Worm (Caenorhabditis elegans): Measurements from ENCODE around the gene T19D12.5.

T19D12.5 gene

ce11 chrII:6636136-6636535 is at the start of gene T19D12.5:
TSS of gene T19D12.5 (minus strand) at chrII:6636236.
- TF ChIP-seq W03F9.2 (tag; optimal IDR thresholded peaks at IDR 0.05) (no peak), dao-5 (tag; optimal IDR thresholded peaks at IDR 0.05) (no peak), him-1 (tag; optimal IDR thresholded peaks at IDR 0.05) (no peak)

- TF ChIP-seq dao-5 (tag; optimal IDR thresholded peaks at IDR 0.05) (no peak), him-1 (tag; optimal IDR thresholded peaks at IDR 0.05) (no peak), W03F9.2 (tag; optimal IDR thresholded peaks at IDR 0.05) (no peak)
These were observed 47.7 kb upstream of the T19D12.5 start, which contains the start of gene gyf-1 for ce11 chrII:6683663-6684285. TSS of gene gyf-1 (plus strand) at chrII:6684235.

- TF ChIP-seq him-1 (tag; optimal IDR thresholded peaks at IDR 0.05) (no peak), dao-5 (tag; optimal IDR thresholded peaks at IDR 0.05) (no peak), W03F9.2 (tag; optimal IDR thresholded peaks at IDR 0.05) (no peak)
These were observed 46.9 kb upstream of the T19D12.5 start for ce11 chrII:6682918-6683317.

ce11 chrII:6681478-6681877 is 45.4 kb upstream of the T19D12.5 start:
- TF ChIP-seq W03F9.2 (tag; optimal IDR thresholded peaks at IDR 0.05), result no peak
- TF ChIP-seq dao-5 (tag; optimal IDR thresholded peaks at IDR 0.05), result no peak
- no peak for TF ChIP-seq him-1 (tag; optimal IDR thresholded peaks at IDR 0.05)

- TF ChIP-seq W03F9.2 (tag; optimal IDR thresholded peaks at IDR 0.05) (no peak), dao-5 (tag; optimal IDR thresholded peaks at IDR 0.05) (no peak), him-1 (tag; optimal IDR thresholded peaks at IDR 0.05) (no peak)
These were observed 43.7 kb upstream of the T19D12.5 start, which contains the start of gene ift-74 for ce11 chrII:6679724-6680123. TSS of gene ift-74 (plus strand) at chrII:6680024.

ce11 chrII:6673894-6674293 is 37.9 kb upstream of the T19D12.5 start, which contains the start of gene H43E16.1:
TSS of gene H43E16.1 (plus strand) at chrII:6674268.
- TF ChIP-seq him-1 (tag; optimal IDR thresholded peaks at IDR 0.05) (no peak), W03F9.2 (tag; optimal IDR thresholded peaks at IDR 0.05) (no peak), dao-5 (tag; optimal IDR thresholded peaks at IDR 0.05) (no peak)

ce11 chrII:6668496-6668895 is 32.5 kb upstream of the T19D12.5 start:
- TF ChIP-seq him-1 (tag; optimal IDR thresholded peaks at IDR 0.05) (no peak), dao-5 (tag; optimal IDR thresholded peaks at IDR 0.05) (no peak), W03F9.2 (tag; optimal IDR thresholded peaks at IDR 0.05) (no peak)

- no peak for TF ChIP-seq him-1 (tag; optimal IDR thresholded peaks at IDR 0.05)
- no peak for TF ChIP-seq dao-5 (tag; optimal IDR thresholded peaks at IDR 0.05)
- TF ChIP-seq W03F9.2 (tag; optimal IDR thresholded peaks at IDR 0.05), result no peak
These were observed 31.5 kb upstream of the T19D12.5 start for ce11 chrII:6667534-6667933.

ce11 chrII:6666598-6666997 is 30.6 kb upstream of the T19D12.5 start, which contains the start of gene T19D12.1:
TSS of gene T19D12.1 (plus strand) at chrII:6666898.
- TF ChIP-seq him-1 (tag; optimal IDR thresholded peaks at IDR 0.05) (no peak), dao-5 (tag; optimal IDR thresholded peaks at IDR 0.05) (no peak), W03F9.2 (tag; optimal IDR thresholded peaks at IDR 0.05) (no peak)

- no peak for TF ChIP-seq W03F9.2 (tag; optimal IDR thresholded peaks at IDR 0.05)
These were observed 29.9 kb upstream of the T19D12.5 start for ce11 chrII:6665908-6666307.

ce11 chrII:6663799-6664198 is 27.8 kb upstream of the T19D12.5 start:
- TF ChIP-seq him-1 (tag; optimal IDR thresholded peaks at IDR 0.05), result no peak

- TF ChIP-seq him-1 (tag; optimal IDR thresholded peaks at IDR 0.05), result no peak
- no peak for TF ChIP-seq W03F9.2 (tag; optimal IDR thresholded peaks at IDR 0.05)
- TF ChIP-seq dao-5 (tag; optimal IDR thresholded peaks at IDR 0.05), result no peak
These were observed 25.2 kb upstream of the T19D12.5 start, which contains the start of gene T19D12.2 for ce11 chrII:6661211-6661610. TSS of gene T19D12.2 (plus strand) at chrII:6661335.

ce11 chrII:6658766-6659165 is 22.7 kb upstream of the T19D12.5 start, which contains the start of gene T19D12.10:
TSS of gene T19D12.10 (minus strand) at chrII:6658866.
- TF ChIP-seq W03F9.2 (tag; optimal IDR thresholded peaks at IDR 0.05) (no peak), him-1 (tag; optimal IDR thresholded peaks at IDR 0.05) (no peak), dao-5 (tag; optimal IDR thresholded peaks at IDR 0.05) (no peak)

- TF ChIP-seq W03F9.2 (tag; optimal IDR thresholded peaks at IDR 0.05) (no peak), dao-5 (tag; optimal IDR thresholded peaks at IDR 0.05) (no peak), him-1 (tag; optimal IDR thresholded peaks at IDR 0.05) (no peak)
These were observed 18.2 kb upstream of the T19D12.5 start, which contains the start of gene T19D12.9 for ce11 chrII:6654284-6654683. TSS of gene T19D12.9 (minus strand) at chrII:6654384.

- TF ChIP-seq dao-5 (tag; optimal IDR thresholded peaks at IDR 0.05) (no peak), him-1 (tag; optimal IDR thresholded peaks at IDR 0.05) (no peak), W03F9.2 (tag; optimal IDR thresholded peaks at IDR 0.05) (no peak)
These were observed 15.7 kb upstream of the T19D12.5 start, which contains the start of gene sra-26 for ce11 chrII:6651719-6652118. TSS of gene sra-26 (minus strand) at chrII:6651819.

All from whole organism, L4/young adult.